Worm (Caenorhabditis elegans): ENCODE results near the gene saeg-1.

DNA sequence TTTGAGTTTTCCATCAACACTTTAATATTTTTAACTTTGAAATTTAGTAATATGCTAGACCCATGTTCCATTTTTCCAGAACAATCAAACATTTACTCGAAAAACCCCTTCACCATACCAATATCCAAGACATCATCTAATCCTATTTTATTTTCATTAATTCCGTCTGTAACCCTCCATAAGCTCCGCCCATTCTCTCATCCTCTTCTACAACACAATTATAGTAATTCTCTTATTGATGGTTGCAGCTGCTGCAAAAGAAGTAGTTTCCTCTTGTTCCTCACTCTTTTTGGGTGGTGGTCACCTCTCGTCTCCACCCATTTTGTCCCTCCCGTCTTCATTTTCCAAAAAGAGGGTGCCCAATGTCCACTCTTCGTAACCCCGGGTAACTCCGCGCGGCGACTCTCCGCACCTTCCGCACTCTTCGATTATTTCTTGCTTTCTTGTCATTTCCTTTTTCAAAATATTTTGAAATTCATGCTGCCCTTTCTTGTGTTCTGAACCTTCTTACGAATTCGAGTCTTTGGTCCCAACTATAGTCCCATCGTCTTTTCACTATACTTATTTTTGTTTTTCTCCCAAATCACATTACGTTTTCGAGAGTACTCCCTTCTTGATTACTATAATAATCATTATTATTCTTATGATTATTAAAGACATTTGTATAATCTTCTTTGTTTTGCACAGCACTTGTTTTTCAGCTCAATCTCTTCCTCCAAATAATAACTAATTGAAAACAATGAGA is 14.8 kb upstream of the saeg-1 start, which contains the start of gene F32D8.1:
- TF ChIP-seq fkh-10 (GFP tag; optimal IDR thresholded peaks at IDR 0.05), result no peak
- no peak for TF ChIP-seq aly-2 (tag; optimal IDR thresholded peaks at IDR 0.05)
- TF ChIP-seq pha-4 (tag; optimal IDR thresholded peaks at IDR 0.05), result no peak
- no peak for TF ChIP-seq nhr-12 (tag; optimal IDR thresholded peaks at IDR 0.05)
- TF ChIP-seq egl-5 (tag; optimal IDR thresholded peaks at IDR 0.05), result no peak

All from whole organism, L3 larva.